Worm (Caenorhabditis elegans): ENCODE measurements around the gene ZK1067.4.

The ZK1067.4 gene

DNA sequence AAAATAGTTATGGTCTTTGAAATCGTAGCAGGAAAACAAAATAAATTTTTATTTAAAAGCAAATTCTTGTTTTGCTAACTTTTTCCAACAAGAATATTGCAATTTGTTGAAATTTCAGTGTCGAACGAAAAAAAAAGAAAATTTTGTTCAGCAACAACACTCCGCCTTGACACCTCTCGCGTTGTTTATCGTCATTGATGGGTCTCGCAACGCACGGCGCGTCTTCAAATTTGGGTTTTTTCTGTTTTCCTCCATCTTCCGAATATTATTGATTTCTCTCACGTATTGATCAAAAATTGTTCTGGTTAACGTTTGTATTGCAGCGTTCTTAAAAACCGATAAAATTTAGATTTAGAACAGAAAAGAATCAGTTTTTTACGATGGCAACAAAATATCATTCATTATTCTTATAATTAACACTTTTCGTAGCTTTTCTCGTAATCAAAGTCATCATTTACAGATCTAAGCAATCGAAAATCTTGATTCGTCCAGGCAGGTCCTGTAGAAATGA is 40.7 kb upstream of the ZK1067.4 start, which contains the start of gene dpl-1 (continued):
- TF ChIP-seq ceh-82 (tag; optimal IDR thresholded peaks at IDR 0.05) = peak in 1 of 3 experiments; percentile 26
- TF ChIP-seq grh-1 (GFP tag; IDR thresholded peaks at IDR 0.05) = no peak
- TF ChIP-seq C04F5.9 (tag; optimal IDR thresholded peaks at IDR 0.05) = no peak
- no peak for TF ChIP-seq vab-15 (tag; optimal IDR thresholded peaks at IDR 0.05)
- TF ChIP-seq nhr-71 (tag; optimal IDR thresholded peaks at IDR 0.05) = peak; percentile 46
- peak in 1 of 3 experiments; percentile 82 for TF ChIP-seq dpl-1 (GFP tag; optimal IDR thresholded peaks at IDR 0.05)
- TF ChIP-seq skn-1 (tag; optimal IDR thresholded peaks at IDR 0.05) = peak; percentile 26
- no peak for TF ChIP-seq fkh-4 (tag; optimal IDR thresholded peaks at IDR 0.05; ENCODE audit: borderline replicate concordance)
- TF ChIP-seq unc-30 (tag; optimal IDR thresholded peaks at IDR 0.05) = no peak
- no peak for TF ChIP-seq ces-1 (GFP tag; optimal IDR thresholded peaks at IDR 0.05)
- TF ChIP-seq aha-1 (tag; optimal IDR thresholded peaks at IDR 0.05) = no peak
- TF ChIP-seq nhr-11 (tag; optimal IDR thresholded peaks at IDR 0.05) = no peak
- no peak for TF ChIP-seq zip-4 (GFP tag; optimal IDR thresholded peaks at IDR 0.05)
- TF ChIP-seq nhr-47 (tag; optimal IDR thresholded peaks at IDR 0.05) = peak; percentile 19
- no peak for TF ChIP-seq nhr-90 (tag; optimal IDR thresholded peaks at IDR 0.05; ENCODE audit: poor library complexity)
- no peak for TF ChIP-seq fkh-8 (tag; optimal IDR thresholded peaks at IDR 0.05)

DNA sequence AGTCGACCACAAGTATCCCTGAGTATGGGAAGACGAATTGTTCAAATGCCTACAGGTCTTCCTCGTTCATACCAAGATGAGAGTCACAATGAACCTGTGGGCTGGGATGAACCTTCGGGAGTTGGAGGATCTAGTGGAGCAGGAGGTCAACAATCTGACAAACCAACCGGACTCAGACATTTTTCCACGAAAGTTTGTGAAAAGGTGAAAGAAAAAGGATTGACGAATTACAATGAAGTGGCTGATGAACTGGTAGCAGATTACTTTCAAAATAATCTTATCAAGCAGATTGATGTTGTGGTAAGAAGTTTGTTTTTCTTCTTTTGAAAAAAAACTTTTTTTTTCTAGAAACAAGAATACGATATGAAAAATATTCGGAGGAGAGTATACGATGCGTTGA is 40.1 kb upstream of the ZK1067.4 start:
- TF ChIP-seq aha-1 (tag; optimal IDR thresholded peaks at IDR 0.05) = peak; percentile 66
- TF ChIP-seq nhr-84 (tag; optimal IDR thresholded peaks at IDR 0.05) = no peak

DNA sequence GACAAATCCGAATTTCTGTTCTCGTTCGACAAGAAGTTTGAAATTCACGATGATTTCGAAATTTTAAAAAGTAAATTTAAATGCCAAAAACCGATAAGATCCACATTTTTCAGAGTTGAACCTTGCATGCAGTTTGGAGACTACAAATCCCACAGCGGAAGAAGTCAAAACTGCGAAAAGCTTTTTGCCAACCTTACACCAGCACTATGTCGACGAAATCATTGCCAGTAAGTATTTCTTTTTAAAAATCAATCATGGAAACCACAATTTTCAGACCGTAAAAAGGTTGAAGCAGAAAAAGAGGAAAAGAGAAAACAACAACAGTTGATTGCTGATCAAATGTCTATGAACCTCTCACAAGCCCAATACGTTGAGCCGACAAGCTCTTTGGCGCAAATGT is 39.3 kb upstream of the ZK1067.4 start:
- TF ChIP-seq fos-1 (tag; optimal IDR thresholded peaks at IDR 0.05) (no peak), unc-62 (GFP tag; optimal IDR thresholded peaks at IDR 0.05) (no peak), egl-13 (tag; optimal IDR thresholded peaks at IDR 0.05) (no peak), zip-4 (GFP tag; optimal IDR thresholded peaks at IDR 0.05) (no peak), pax-3 (tag; optimal IDR thresholded peaks at IDR 0.05) (no peak), xbp-1 (tag; optimal IDR thresholded peaks at IDR 0.05) (no peak), aly-2 (tag; optimal IDR thresholded peaks at IDR 0.05) (no peak), C34B4.2 (tag; optimal IDR thresholded peaks at IDR 0.05) (no peak), mab-9 (GFP tag; IDR thresholded peaks at IDR 0.05) (no peak), unc-98 (GFP tag; IDR thresholded peaks at IDR 0.05) (no peak), elt-2 (tag; optimal IDR thresholded peaks at IDR 0.05) (no peak), dpl-1 (GFP tag; optimal IDR thresholded peaks at IDR 0.05) (no peak), jun-1 (tag; optimal IDR thresholded peaks at IDR 0.05) (no peak), nhr-76 (tag; optimal IDR thresholded peaks at IDR 0.05) (no peak)

DNA sequence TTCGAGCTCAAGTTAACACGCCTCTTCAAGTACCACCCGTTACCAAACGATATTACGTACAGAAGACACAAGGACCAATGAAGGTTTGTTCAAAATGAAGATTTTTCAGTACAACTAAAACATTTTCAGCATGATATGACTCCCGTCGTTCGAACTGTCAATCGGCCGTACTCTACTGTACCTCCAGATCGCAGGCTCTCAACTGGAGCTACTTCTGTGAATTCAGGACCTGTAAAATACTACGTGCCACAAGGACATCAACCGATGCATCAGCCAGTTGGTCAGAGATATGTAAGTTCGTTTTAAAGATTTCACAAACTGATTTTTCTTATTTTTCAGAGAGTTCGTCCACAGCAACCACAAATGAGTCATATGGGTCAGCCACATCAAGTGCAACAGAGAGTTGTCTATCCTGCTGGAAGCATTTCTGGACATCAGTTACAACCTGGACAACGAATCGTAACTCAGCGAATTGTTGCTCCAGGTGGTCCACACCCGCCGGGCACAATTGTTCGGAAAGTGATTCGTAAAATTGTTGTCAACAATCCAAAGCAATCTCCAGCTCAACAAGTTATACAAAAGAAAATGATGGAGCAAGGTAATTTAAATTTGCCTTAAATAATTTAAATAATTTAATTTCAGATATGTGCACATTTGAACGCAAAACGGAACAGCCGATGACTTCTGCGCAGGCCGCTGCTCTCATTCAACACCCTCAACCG is 38.5 kb upstream of the ZK1067.4 start:
- TF ChIP-seq aha-1 (tag; optimal IDR thresholded peaks at IDR 0.05) = peak; percentile 14
- no peak for TF ChIP-seq unc-62 (GFP tag; optimal IDR thresholded peaks at IDR 0.05)
- TF ChIP-seq dpl-1 (GFP tag; optimal IDR thresholded peaks at IDR 0.05) = peak in 1 of 3 experiments; percentile 17
- TF ChIP-seq nhr-71 (tag; optimal IDR thresholded peaks at IDR 0.05) = no peak
- no peak for TF ChIP-seq efl-1 (optimal IDR thresholded peaks at IDR 0.05)
- peak in 1 of 2 experiments; percentile 51 for TF ChIP-seq efl-1 (GFP tag; optimal IDR thresholded peaks at IDR 0.05 in 1 of 2)

DNA sequence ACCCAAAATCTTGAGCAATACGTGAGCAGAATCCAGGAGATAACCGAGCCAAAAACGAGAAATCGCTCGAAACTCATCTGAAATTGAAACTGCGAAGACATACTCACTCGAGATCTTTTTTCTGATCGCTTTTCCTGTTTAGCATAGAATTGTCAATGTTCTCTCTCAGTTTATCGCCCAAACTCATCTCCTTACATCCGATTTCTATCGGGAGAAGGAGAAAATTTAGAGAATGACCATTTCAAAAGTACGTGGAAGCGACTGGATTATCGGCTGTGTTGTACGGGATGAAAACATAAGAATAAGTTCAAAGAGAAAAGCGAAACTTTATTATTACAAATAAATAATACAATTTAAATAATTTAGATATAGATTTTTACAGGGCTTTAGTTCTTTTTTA is 37.3 kb upstream of the ZK1067.4 start, which contains the start of gene T23G7.2:
Gene T23G7.2 (minus strand): TSS at position 101 of the 400 bp plus-strand sequence.
- TF ChIP-seq zag-1 (tag; optimal IDR thresholded peaks at IDR 0.05) (no peak), nhr-28 (tag; optimal IDR thresholded peaks at IDR 0.05) (no peak), lir-3 (tag; optimal IDR thresholded peaks at IDR 0.05; ENCODE audit: poor library complexity) (no peak), xbp-1 (tag; optimal IDR thresholded peaks at IDR 0.05) (no peak), blmp-1 (tag; optimal IDR thresholded peaks at IDR 0.05) (peak; percentile 21)
